Worm (Caenorhabditis elegans) whole organism, midembryonic: ENCODE measurements around the gene F56D6.14.

Source experiments
- T22C8.4 ChIP-seq: fragments of 200-800 bp; sonication (Bioruptor generic); IDR thresholded peaks from 2 replicates; pipeline ENCODE4 v1.3.6; 2022; ENCODE audit warnings: missing genetic modification characterization, missing compliant biosample characterization
- cog-1 ChIP-seq: sonication (generic microtip); optimal IDR thresholded peaks from 2 replicates; lab custom pipeline; 2016; ENCODE audit warnings: missing genetic modification characterization, missing compliant biosample characterization
- flt-1 ChIP-seq: fragments of 200-800 bp; sonication (Bioruptor generic); IDR thresholded peaks from 2 replicates; pipeline ENCODE4 v1.3.6; 2022; ENCODE audit warnings: missing genetic modification characterization, missing compliant biosample characterization
- med-1 ChIP-seq: sonication (generic microtip); optimal IDR thresholded peaks from 2 replicates; lab custom pipeline; 2017; ENCODE audit warnings: missing genetic modification characterization, mild to moderate bottlenecking, missing compliant biosample characterization, antibody characterized with exemption, missing genetic modification reagents; ENCODE audit not compliant: insufficient read depth
- ref-1 ChIP-seq: fragments of 200-800 bp; sonication (Bioruptor generic); conservative IDR thresholded peaks from 2 replicates; pipeline ENCODE4 v1.3.6; 2022; ENCODE audit warnings: missing genetic modification reagents, missing genetic modification characterization, missing compliant biosample characterization
- tab-1 ChIP-seq: fragments of 200-800 bp; sonication (Bioruptor generic); IDR thresholded peaks from 2 replicates; pipeline ENCODE4 v1.3.6; 2022; ENCODE audit warnings: missing genetic modification characterization, missing compliant biosample characterization

ce11 chrIV:3960396-3960795, 42.9 kb downstream of the F56D6.14 start, which contains the start of gene clec-75:
- TF ChIP-seq flt-1 (no peak), med-1 (no peak), ref-1 (GFP tag; lab: Robert Waterston, UW) (no peak), tab-1 (GFP tag; lab: Robert Waterston, UW) (no peak), cog-1 (tag; lab: Kevin White, UChicago) (no peak), T22C8.4 (GFP tag; lab: Robert Waterston, UW) (no peak)
